Worm (Caenorhabditis elegans) whole organism, L4 larva: ENCODE results near the gene fbxb-117.

ENCODE experiments used
- Y75B8A.6 ChIP-seq: fragments of 200-800 bp; sonication (Bioruptor generic); IDR thresholded peaks from 2 replicates; pipeline ENCODE4 v1.3.6; 2022; ENCODE audit warnings: missing genetic modification reagents, missing genetic modification characterization, missing compliant biosample characterization
- aha-1 ChIP-seq: fragments of 150-350 bp; peaks from one replicate; lab custom pipeline; 2014; ENCODE audit warnings: missing biosample characterization, missing genetic modification characterization
- ceh-82 ChIP-seq: sonication (generic microtip); optimal IDR thresholded peaks from 2 replicates; lab custom pipeline; 2017; ENCODE audit warnings: missing biosample characterization, missing genetic modification characterization
- cey-2 ChIP-seq: sonication (generic microtip); optimal IDR thresholded peaks from 3 replicates; lab custom pipeline; 2017; ENCODE audit warnings: missing genetic modification characterization, mild to moderate bottlenecking, missing compliant biosample characterization, antibody characterized with exemption, borderline replicate concordance; ENCODE audit not compliant: insufficient read depth
- lim-7 ChIP-seq: fragments of 200-800 bp; sonication (Bioruptor generic); IDR thresholded peaks from 2 replicates; pipeline ENCODE4 v1.3.6; 2022; ENCODE audit warnings: missing genetic modification characterization, missing compliant biosample characterization
- lir-3 ChIP-seq: sonication (generic microtip); optimal IDR thresholded peaks from 2 replicates; lab custom pipeline; 2016; ENCODE audit warnings: mild to moderate bottlenecking, missing genetic modification characterization, missing compliant biosample characterization
- nhr-10 ChIP-seq: fragments of 150-350 bp; optimal IDR thresholded peaks from 2 replicates; lab custom pipeline; 2014; ENCODE audit warnings: missing biosample characterization, missing genetic modification characterization
- nhr-28 ChIP-seq: fragments of 150-350 bp; optimal IDR thresholded peaks from 2 replicates; lab custom pipeline; 2014; ENCODE audit warnings: missing biosample characterization, missing genetic modification characterization
- nhr-6 ChIP-seq: fragments of 150-350 bp; optimal IDR thresholded peaks from 2 replicates; lab custom pipeline; 2014; ENCODE audit warnings: missing biosample characterization, missing genetic modification characterization
- nhr-76 ChIP-seq: fragments of 150-350 bp; optimal IDR thresholded peaks from 2 replicates; lab custom pipeline; 2014; ENCODE audit warnings: missing biosample characterization, missing genetic modification characterization
- nhr-77 ChIP-seq: fragments of 150-350 bp; optimal IDR thresholded peaks from 2 replicates; lab custom pipeline; 2014; ENCODE audit warnings: missing biosample characterization, missing genetic modification characterization
- saeg-2 ChIP-seq: fragments of 200-800 bp; sonication (Bioruptor generic); IDR thresholded peaks from 2 replicates; pipeline ENCODE4 v1.3.6; 2022; ENCODE audit warnings: missing genetic modification reagents, missing genetic modification characterization, missing compliant biosample characterization
- snpc-1.2 ChIP-seq: fragments of 200-800 bp; sonication (Bioruptor generic); IDR thresholded peaks from 2 replicates; pipeline ENCODE4 v1.3.6; 2022; ENCODE audit warnings: missing genetic modification reagents, missing genetic modification characterization, missing compliant biosample characterization
- unc-62 ChIP-seq, 3 experiments: fragments of 150-350 bp in 1 of 3; sonication (generic microtip); optimal IDR thresholded peaks in 2 of 3; peaks in 1 of 3; 1 replicate in 1 of 3; 2 replicates in 2 of 3; lab custom pipeline; 2014 to 2017; ENCODE audit warnings: missing biosample characterization in 3 of 3, missing genetic modification characterization in 3 of 3, missing genetic modification reagents in 3 of 3, missing genotype in 1 of 3

Gene fbxb-117

ce11 chrV:19322387-19322786 is 40.0 kb downstream of the fbxb-117 start, which contains the start of gene C43D7.4:
C43D7.4 (minus strand) TSS chrV:19322487.
- TF ChIP-seq nhr-6 (no peak), lir-3 (tag; lab: Kevin White, UChicago) (no peak), saeg-2 (no peak)

ce11 chrV:19325436-19325835 is 43.0 kb downstream of the fbxb-117 start:
- TF ChIP-seq nhr-76 (tag; lab: Kevin White, UChicago) = no peak
- no peak for TF ChIP-seq snpc-1.2 (GFP tag; lab: Robert Waterston, UW)
- TF ChIP-seq Y75B8A.6 (GFP tag; lab: Robert Waterston, UW) = no peak
- 0 out of 2 replicates have a peak, but pooled peaks have one; percentile 37 for TF ChIP-seq lim-7 (GFP tag; lab: Robert Waterston, UW)
- TF ChIP-seq aha-1 (tag; lab: Kevin White, UChicago) = peak; percentile 77
- no peak for TF ChIP-seq nhr-77 (tag; lab: Kevin White, UChicago)
- TF ChIP-seq nhr-10 (tag; lab: Kevin White, UChicago) = no peak
- TF ChIP-seq ceh-82 (tag; lab: Kevin White, UChicago) = no peak
- no peak for TF ChIP-seq cey-2 (tag; lab: Kevin White, UChicago)

ce11 chrV:19329263-19329662 is 46.8 kb downstream of the fbxb-117 start, which contains the start of gene fbxb-65:
fbxb-65 (plus strand) TSS chrV:19329563.
- TF ChIP-seq nhr-28 (no peak), unc-62 (GFP tag; optimal IDR thresholded peaks at IDR 0.05 in 1 of 2; lab: Kevin White, UChicago) (peak in 1 of 2 experiments; percentile 13), unc-62 (tag; optimal IDR thresholded peaks at IDR 0.05; lab: Kevin White, UChicago) (no peak)
